Worm (Caenorhabditis elegans): ENCODE data around the gene srsx-16.

The srsx-16 gene

ce11 chrIV:5582267-5582666, 37.3 kb downstream of the srsx-16 start:
- no peak for TF ChIP-seq lin-29 (GFP tag; IDR thresholded peaks at IDR 0.05)
- no peak for TF ChIP-seq zip-11 (GFP tag; IDR thresholded peaks at IDR 0.05)
- TF ChIP-seq saeg-2 (GFP tag; IDR thresholded peaks at IDR 0.05) = no peak
- TF ChIP-seq arid-1 (GFP tag; conservative IDR thresholded peaks at IDR 0.05) = no peak
- TF ChIP-seq snpc-1.2 (GFP tag; IDR thresholded peaks at IDR 0.05) = no peak
- peak; percentile 57 for TF ChIP-seq dve-1 (tag; optimal IDR thresholded peaks at IDR 0.05; ENCODE audit: insufficient read depth)
- TF ChIP-seq ctbp-1 (GFP tag; IDR thresholded peaks at IDR 0.05) = no peak
- no peak for TF ChIP-seq dmd-9 (GFP tag; IDR thresholded peaks at IDR 0.05)
- TF ChIP-seq set-16 (GFP tag; IDR thresholded peaks at IDR 0.05) = no peak
- no peak for TF ChIP-seq nhr-48 (tag; optimal IDR thresholded peaks at IDR 0.05)
- no peak for TF ChIP-seq skn-1 (tag; optimal IDR thresholded peaks at IDR 0.05)
- TF ChIP-seq mep-1 (tag; optimal IDR thresholded peaks at IDR 0.05) = peak; percentile 65
- no peak for TF ChIP-seq egl-43 (GFP tag; IDR thresholded peaks at IDR 0.05)
- TF ChIP-seq Y105C5A.15 (GFP tag; IDR thresholded peaks at IDR 0.05) = no peak
- TF ChIP-seq Y5F2A.4 (GFP tag; optimal IDR thresholded peaks at IDR 0.05) = no peak
- no peak for TF ChIP-seq fos-1 (tag; optimal IDR thresholded peaks at IDR 0.05)
- no peak for TF ChIP-seq Y75B8A.6 (GFP tag; IDR thresholded peaks at IDR 0.05)
- no peak for TF ChIP-seq lin-1 (GFP tag; IDR thresholded peaks at IDR 0.05)
- peak; percentile 45 for TF ChIP-seq dmd-6 (GFP tag; IDR thresholded peaks at IDR 0.05)
- TF ChIP-seq ces-1 (GFP tag; optimal IDR thresholded peaks at IDR 0.05) = no peak
- TF ChIP-seq F49E8.2 (tag; optimal IDR thresholded peaks at IDR 0.05; ENCODE audit: borderline replicate concordance) = no peak
- no peak for TF ChIP-seq ceh-32 (tag; optimal IDR thresholded peaks at IDR 0.05; ENCODE audit: poor library complexity)
- no peak for TF ChIP-seq lin-39 (tag; optimal IDR thresholded peaks at IDR 0.05)
- peak; percentile 97 for TF ChIP-seq aha-1 (tag)
- no peak for TF ChIP-seq mdt-29 (GFP tag; IDR thresholded peaks at IDR 0.05)
- peak; percentile 43 for TF ChIP-seq pqm-1 (tag; optimal IDR thresholded peaks at IDR 0.05)
- TF ChIP-seq nhr-42 (GFP tag; IDR thresholded peaks at IDR 0.05) = no peak
- no peak for TF ChIP-seq ztf-11 (tag; optimal IDR thresholded peaks at IDR 0.05)
- no peak for TF ChIP-seq lir-3 (tag; optimal IDR thresholded peaks at IDR 0.05)
- TF ChIP-seq snpc-4 (tag; optimal IDR thresholded peaks at IDR 0.05) = no peak
- no peak for TF ChIP-seq R02D3.7 (tag; optimal IDR thresholded peaks at IDR 0.05)
- no peak for TF ChIP-seq F26F4.8 (GFP tag; conservative IDR thresholded peaks at IDR 0.05)
- peak; percentile 69 for TF ChIP-seq hmg-1.1 (GFP tag; IDR thresholded peaks at IDR 0.05)
- no peak for TF ChIP-seq Y48G9A.11 (GFP tag; IDR thresholded peaks at IDR 0.05)
- no peak for TF ChIP-seq dpl-1 (GFP tag; optimal IDR thresholded peaks at IDR 0.05)
- TF ChIP-seq tag-97 (GFP tag; IDR thresholded peaks at IDR 0.05) = no peak
- TF ChIP-seq F44E2.7 (GFP tag; IDR thresholded peaks at IDR 0.05) = no peak
- TF ChIP-seq lin-13 (GFP tag; optimal IDR thresholded peaks at IDR 0.05) = no peak
- TF ChIP-seq nhr-41 (GFP tag; IDR thresholded peaks at IDR 0.05) = no peak
- TF ChIP-seq unc-62 (GFP tag; optimal IDR thresholded peaks at IDR 0.05 in 1 of 2) = peak in 1 of 2 experiments; percentile 70
- no peak for TF ChIP-seq unc-62 (tag; optimal IDR thresholded peaks at IDR 0.05)
- no peak for TF ChIP-seq zfp-3 (GFP tag; conservative IDR thresholded peaks at IDR 0.05)
- no peak for TF ChIP-seq php-3 (GFP tag; IDR thresholded peaks at IDR 0.05)
- TF ChIP-seq fkh-10 (GFP tag; optimal IDR thresholded peaks at IDR 0.05) = no peak
- no peak for TF ChIP-seq ama-1 (optimal IDR thresholded peaks at IDR 0.05)
- no peak for TF ChIP-seq F10B5.3 (tag; optimal IDR thresholded peaks at IDR 0.05)
- TF ChIP-seq daf-8 (GFP tag; IDR thresholded peaks at IDR 0.05) = no peak
- TF ChIP-seq lin-15B (tag; optimal IDR thresholded peaks at IDR 0.05) = no peak
- TF ChIP-seq duxl-1 (tag; optimal IDR thresholded peaks at IDR 0.05; ENCODE audit: poor library complexity) = no peak
- TF ChIP-seq daf-19 (GFP tag; conservative IDR thresholded peaks at IDR 0.05) = no peak
- TF ChIP-seq nhr-76 (tag; optimal IDR thresholded peaks at IDR 0.05) = no peak
- no peak for TF ChIP-seq aly-2 (tag; optimal IDR thresholded peaks at IDR 0.05)
- TF ChIP-seq nhr-28 (tag; optimal IDR thresholded peaks at IDR 0.05) = peak; percentile 81
- no peak for TF ChIP-seq ZK337.2 (GFP tag; IDR thresholded peaks at IDR 0.05)

All from whole organism, L4 larva.